Worm (Caenorhabditis elegans): Measurements from ENCODE around the gene ZC404.15.

ce11 chrV:6758017-6758416 is 22.2 kb upstream of the ZC404.15 start, which contains the start of gene dbl-1:
- TF ChIP-seq ZK546.5 (tag; optimal IDR thresholded peaks at IDR 0.05) = no peak
- no peak for TF ChIP-seq unc-55 (GFP tag; optimal IDR thresholded peaks at IDR 0.05)
- no peak for TF ChIP-seq nhr-237 (tag; optimal IDR thresholded peaks at IDR 0.05)
- no peak for TF ChIP-seq nhr-23 (tag; optimal IDR thresholded peaks at IDR 0.05)
- TF ChIP-seq ceh-16 (tag; optimal IDR thresholded peaks at IDR 0.05) = no peak
- TF ChIP-seq ztf-1 (GFP tag; conservative IDR thresholded peaks at IDR 0.05) = no peak
- no peak for TF ChIP-seq snpc-4 (tag; optimal IDR thresholded peaks at IDR 0.05)
- TF ChIP-seq unc-62 (GFP tag; optimal IDR thresholded peaks at IDR 0.05) = no peak

All from whole organism, L2 larva.